Fruit fly (Drosophila melanogaster) whole organism, embryonic: ENCODE results near the gene Scox.
A peak's percentile ranks its signal among the peaks of the same experiment; 100 is the strongest.

Experiments
- Adf1 ChIP-seq: fragments of 200-800 bp; sonication (Bioruptor generic); IDR thresholded peaks from 2 replicates; pipeline ENCODE4 v1.3.6; 2022; ENCODE audit warnings: missing biosample characterization, missing genetic modification characterization
- B-H1 ChIP-seq: fragments of 200-800 bp; sonication (Bioruptor generic); IDR thresholded peaks from 3 replicates; pipeline ENCODE4 v1.3.6; 2022; ENCODE audit warnings: missing biosample characterization, missing genetic modification characterization
- B-H2 ChIP-seq: fragments of 200-800 bp; sonication (Bioruptor generic); optimal IDR thresholded peaks from 2 replicates; lab custom pipeline; 2018; ENCODE audit warnings: missing biosample characterization, mild to moderate bottlenecking, missing genetic modification characterization
- BEAF-32 ChIP-seq: fragments of 200-800 bp; sonication (Bioruptor generic); optimal IDR thresholded peaks from 3 replicates; lab custom pipeline; 2017; ENCODE audit warnings: missing biosample characterization, missing genetic modification characterization, mild to moderate bottlenecking, moderate library complexity, missing genetic modification reagents
- CG10321 ChIP-seq: fragments of 200-800 bp; sonication (Bioruptor generic); IDR thresholded peaks from 2 replicates; pipeline ENCODE4 v1.3.6; 2022; ENCODE audit warnings: missing biosample characterization, missing genetic modification characterization
- CG11456 ChIP-seq: fragments of 200-800 bp; sonication (Bioruptor generic); IDR thresholded peaks from 3 replicates; pipeline ENCODE4 v1.3.6; 2022; ENCODE audit warnings: missing biosample characterization, missing genetic modification characterization
- CG12236 ChIP-seq: fragments of 200-800 bp; sonication (Bioruptor generic); optimal IDR thresholded peaks from 2 replicates; lab custom pipeline; 2016; ENCODE audit warnings: missing biosample characterization, missing genetic modification characterization
- CG12744 ChIP-seq: fragments of 200-800 bp; sonication (Bioruptor generic); optimal IDR thresholded peaks from 2 replicates; lab custom pipeline; 2016; ENCODE audit warnings: missing biosample characterization, missing genetic modification characterization
- CG13894 ChIP-seq: fragments of 200-800 bp; sonication (Bioruptor generic); optimal IDR thresholded peaks from 3 replicates; lab custom pipeline; 2018; ENCODE audit warnings: missing biosample characterization, mild to moderate bottlenecking, missing genetic modification characterization, moderate library complexity
- CG15073 ChIP-seq: fragments of 200-800 bp; sonication (Bioruptor generic); optimal IDR thresholded peaks from 2 replicates; lab custom pipeline; 2016; ENCODE audit warnings: missing biosample characterization, missing genetic modification characterization
- CG15601 ChIP-seq: fragments of 200-800 bp; sonication (Bioruptor generic); optimal IDR thresholded peaks from 3 replicates; lab custom pipeline; 2019; ENCODE audit warnings: missing biosample characterization, mild to moderate bottlenecking, missing genetic modification characterization, moderate library complexity
- CG16779 ChIP-seq: fragments of 200-800 bp; sonication (Bioruptor generic); IDR thresholded peaks from 2 replicates; pipeline ENCODE4 v1.3.6; 2022; ENCODE audit warnings: missing biosample characterization, missing genetic modification characterization
- CG17385 ChIP-seq: fragments of 200-800 bp; sonication (Bioruptor generic); optimal IDR thresholded peaks from 3 replicates; lab custom pipeline; 2018; ENCODE audit warnings: missing biosample characterization, mild to moderate bottlenecking, missing genetic modification characterization
- CG30020 ChIP-seq: fragments of 200-800 bp; optimal IDR thresholded peaks from 2 replicates; lab custom pipeline; 2019; ENCODE audit warnings: missing biosample characterization, mild to moderate bottlenecking, missing genetic modification characterization, moderate library complexity
- CG3065 ChIP-seq: fragments of 200-800 bp; sonication (Bioruptor generic); optimal IDR thresholded peaks from 2 replicates; lab custom pipeline; 2016; ENCODE audit warnings: missing biosample characterization, missing genetic modification characterization
- CG34376 ChIP-seq: fragments of 200-800 bp; sonication (Bioruptor generic); optimal IDR thresholded peaks from 2 replicates; lab custom pipeline; 2018; ENCODE audit warnings: missing biosample characterization, mild to moderate bottlenecking, missing genetic modification characterization
- CG6765 ChIP-seq: fragments of 200-800 bp; sonication (Bioruptor generic); optimal IDR thresholded peaks from 3 replicates; lab custom pipeline; 2017; ENCODE audit warnings: missing biosample characterization, mild to moderate bottlenecking, missing genetic modification characterization
- CG7372 ChIP-seq: fragments of 200-800 bp; sonication (Bioruptor generic); IDR thresholded peaks from 2 replicates; pipeline ENCODE4 v1.3.6; 2022; ENCODE audit warnings: missing biosample characterization, missing genetic modification characterization
- CG9215 ChIP-seq: fragments of 200-800 bp; sonication (Bioruptor generic); IDR thresholded peaks from 2 replicates; pipeline ENCODE4 v1.3.6; 2022; ENCODE audit warnings: missing biosample characterization, missing genetic modification characterization
- CG9609 ChIP-seq: fragments of 200-800 bp; sonication (Bioruptor generic); optimal IDR thresholded peaks from 3 replicates; lab custom pipeline; 2016; ENCODE audit warnings: missing biosample characterization, missing genetic modification characterization
- Dbx ChIP-seq: fragments of 200-800 bp; sonication (Bioruptor generic); IDR thresholded peaks from 3 replicates; pipeline ENCODE4 v1.3.6; 2022; ENCODE audit warnings: missing biosample characterization, missing genetic modification characterization
- Drgx ChIP-seq: fragments of 200-800 bp; sonication (Bioruptor generic); IDR thresholded peaks from 2 replicates; pipeline ENCODE4 v1.3.6; 2022; ENCODE audit warnings: missing biosample characterization, missing genetic modification characterization
- E2f1 ChIP-seq: fragments of 200-800 bp; sonication (Bioruptor generic); IDR thresholded peaks from 2 replicates; pipeline ENCODE4 v1.3.6; 2022; ENCODE audit warnings: missing biosample characterization, missing genetic modification characterization
- Fer1 ChIP-seq: fragments of 200-800 bp; sonication (Bioruptor generic); optimal IDR thresholded peaks from 2 replicates; lab custom pipeline; 2017; ENCODE audit warnings: missing biosample characterization, mild to moderate bottlenecking, missing genetic modification characterization
- HLH54F ChIP-seq: fragments of 200-800 bp; sonication (Bioruptor generic); optimal IDR thresholded peaks from 3 replicates; lab custom pipeline; 2016; ENCODE audit warnings: missing biosample characterization, missing genetic modification characterization
- Lim3 ChIP-seq: fragments of 200-800 bp; sonication (Bioruptor generic); IDR thresholded peaks from 2 replicates; pipeline ENCODE4 v1.3.6; 2022; ENCODE audit warnings: missing biosample characterization, missing genetic modification characterization
- Mes4 ChIP-seq: fragments of 200-800 bp; sonication (Bioruptor generic); optimal IDR thresholded peaks from 2 replicates; lab custom pipeline; 2016; ENCODE audit warnings: missing biosample characterization, missing genetic modification characterization
- NC2β ChIP-seq: fragments of 200-800 bp; sonication (Bioruptor generic); optimal IDR thresholded peaks from 2 replicates; lab custom pipeline; 2016; ENCODE audit warnings: missing biosample characterization, missing genetic modification characterization
- Rfx ChIP-seq: fragments of 200-800 bp; sonication (Bioruptor generic); IDR thresholded peaks from 2 replicates; pipeline ENCODE4 v1.3.6; 2022; ENCODE audit warnings: missing biosample characterization, missing genetic modification characterization
- Sry-β ChIP-seq: fragments of 200-800 bp; sonication (Bioruptor generic); optimal IDR thresholded peaks from 2 replicates; lab custom pipeline; 2018; ENCODE audit warnings: missing biosample characterization, mild to moderate bottlenecking, missing genetic modification characterization, moderate library complexity
- TFAM ChIP-seq: fragments of 200-800 bp; sonication (Bioruptor generic); optimal IDR thresholded peaks from 2 replicates; lab custom pipeline; 2017; ENCODE audit warnings: missing biosample characterization, missing genetic modification characterization, inconsistent platforms
- caup ChIP-seq: fragments of 200-800 bp; sonication (Bioruptor generic); optimal IDR thresholded peaks from 3 replicates; lab custom pipeline; 2017; ENCODE audit warnings: missing biosample characterization, mild to moderate bottlenecking, missing genetic modification characterization, moderate library complexity; ENCODE audit not compliant: severe bottlenecking
- croc ChIP-seq: fragments of 200-800 bp; sonication (Bioruptor generic); conservative IDR thresholded peaks from 3 replicates; pipeline ENCODE4 v1.3.6; 2022; ENCODE audit warnings: missing biosample characterization, missing genetic modification characterization
- dati ChIP-seq: fragments of 200-800 bp; sonication (Bioruptor generic); IDR thresholded peaks from 2 replicates; pipeline ENCODE4 v1.3.6; 2022; ENCODE audit warnings: missing biosample characterization, missing genetic modification characterization
- esg ChIP-seq: fragments of 200-800 bp; sonication (Bioruptor generic); conservative IDR thresholded peaks from 2 replicates; pipeline ENCODE4 v1.3.6; 2022; ENCODE audit warnings: missing biosample characterization, missing genetic modification characterization
- eve ChIP-seq, 2 experiments: fragments of >200 bp; optimal IDR thresholded peaks; 2 replicates each; lab custom pipeline; 2017; ENCODE audit warnings: missing biosample characterization in 2 of 2, missing genetic modification characterization in 2 of 2
- gcm ChIP-seq: fragments of 200-800 bp; sonication (Bioruptor generic); optimal IDR thresholded peaks from 2 replicates; lab custom pipeline; 2019; ENCODE audit warnings: missing biosample characterization, mild to moderate bottlenecking, missing genetic modification characterization, moderate library complexity
- jing ChIP-seq: fragments of 200-800 bp; sonication (Bioruptor generic); optimal IDR thresholded peaks from 2 replicates; lab custom pipeline; 2018; ENCODE audit warnings: missing biosample characterization, mild to moderate bottlenecking, missing genetic modification characterization
- lab ChIP-seq: fragments of 200-800 bp; sonication (Bioruptor generic); optimal IDR thresholded peaks from 3 replicates; lab custom pipeline; 2017; ENCODE audit warnings: missing biosample characterization, missing genetic modification characterization, mild to moderate bottlenecking, moderate library complexity, missing genetic modification reagents
- lov ChIP-seq, 2 experiments: fragments of 200-800 bp in 1 of 2; fragments of >200 bp in 1 of 2; sonication (Bioruptor generic) in 1 of 2; IDR thresholded peaks in 1 of 2; optimal IDR thresholded peaks in 1 of 2; 2 replicates in 1 of 2; 3 replicates in 1 of 2; pipeline versions ENCODE4 v1.3.6 to Lab custom; 2017 to 2022; ENCODE audit warnings: missing biosample characterization in 1 of 2, missing genetic modification characterization in 1 of 2
- mirr ChIP-seq: fragments of 200-800 bp; sonication (Bioruptor generic); optimal IDR thresholded peaks from 3 replicates; lab custom pipeline; 2018; ENCODE audit warnings: missing biosample characterization, mild to moderate bottlenecking, missing genetic modification characterization
- nerfin-1 ChIP-seq: fragments of 200-800 bp; sonication (Bioruptor generic); optimal IDR thresholded peaks from 3 replicates; lab custom pipeline; 2019; ENCODE audit warnings: missing biosample characterization, mild to moderate bottlenecking, missing genetic modification characterization, moderate library complexity
- onecut ChIP-seq: fragments of 200-800 bp; sonication (Bioruptor generic); IDR thresholded peaks from 2 replicates; pipeline ENCODE4 v1.3.6; 2022; ENCODE audit warnings: missing biosample characterization, missing genetic modification characterization
- pfk ChIP-seq: fragments of 200-800 bp; sonication (Bioruptor generic); optimal IDR thresholded peaks from 2 replicates; lab custom pipeline; 2018; ENCODE audit warnings: missing biosample characterization, mild to moderate bottlenecking, missing genetic modification characterization, moderate library complexity
- ranshi ChIP-seq: fragments of 200-800 bp; sonication (Bioruptor generic); IDR thresholded peaks from 2 replicates; pipeline ENCODE4 v1.3.6; 2022; ENCODE audit warnings: missing biosample characterization, missing genetic modification characterization
- sim ChIP-seq: fragments of 200-800 bp; sonication (Bioruptor generic); IDR thresholded peaks from 2 replicates; pipeline ENCODE4 v1.3.6; 2022; ENCODE audit warnings: missing biosample characterization, missing genetic modification characterization
- sima ChIP-seq: fragments of 200-800 bp; sonication (Bioruptor generic); optimal IDR thresholded peaks from 2 replicates; lab custom pipeline; 2016; ENCODE audit warnings: missing biosample characterization, missing genetic modification characterization
- ssp ChIP-seq: fragments of 200-800 bp; sonication (Bioruptor generic); IDR thresholded peaks from 2 replicates; pipeline ENCODE4 v1.3.6; 2022; ENCODE audit warnings: missing biosample characterization, missing genetic modification characterization
- stc ChIP-seq: fragments of 200-800 bp; sonication (Bioruptor generic); IDR thresholded peaks from 2 replicates; pipeline ENCODE4 v1.3.6; 2022; ENCODE audit warnings: missing biosample characterization, missing genetic modification characterization
- tup ChIP-seq: fragments of 200-800 bp; sonication (Bioruptor generic); optimal IDR thresholded peaks from 2 replicates; lab custom pipeline; 2016; ENCODE audit warnings: missing biosample characterization, mild to moderate bottlenecking, missing genetic modification characterization, moderate library complexity
- wdn ChIP-seq: fragments of 200-800 bp; sonication (Bioruptor generic); IDR thresholded peaks from 2 replicates; pipeline ENCODE4 v1.3.6; 2022; ENCODE audit warnings: missing biosample characterization, missing genetic modification characterization
- wek ChIP-seq: fragments of 200-800 bp; sonication (Bioruptor generic); optimal IDR thresholded peaks from 3 replicates; lab custom pipeline; 2018; ENCODE audit warnings: missing biosample characterization, mild to moderate bottlenecking, missing genetic modification characterization, moderate library complexity

The Scox gene

dm6 chr2L:4928340-4928739, 40.4 kb downstream of the Scox start (continued):
- TF ChIP-seq CG6765 (GFP tag; lab: Kevin White, UChicago) (peak; percentile 58), CG12744 (GFP tag; lab: Kevin White, UChicago) (no peak), pfk (GFP tag; lab: Kevin White, UChicago) (no peak), wdn (GFP tag; lab: Robert Waterston, UW) (no peak), mirr (GFP tag; lab: Kevin White, UChicago) (no peak), sima (GFP tag; lab: Kevin White, UChicago) (no peak), esg (GFP tag; lab: Robert Waterston, UW) (no peak), ssp (GFP tag; lab: Robert Waterston, UW) (no peak), onecut (GFP tag; lab: Robert Waterston, UW) (no peak), lab (GFP tag; lab: Kevin White, UChicago) (peak; percentile 68), Rfx (peak; percentile 42; the same call in 1 of the 2 replicates), caup (peak; percentile 31), Lim3 (GFP tag; lab: Robert Waterston, UW) (no peak), CG10321 (GFP tag; lab: Robert Waterston, UW) (no peak), eve (GFP tag; optimal IDR thresholded peaks at IDR 0.05; lab: Kevin White, UChicago) (no peak), Sry-β (GFP tag; lab: Kevin White, UChicago) (no peak), ranshi (GFP tag; lab: Robert Waterston, UW) (no peak), Dbx (peak; percentile 57; the same call in 1 of the 3 replicates), CG7372 (GFP tag; lab: Robert Waterston, UW) (no peak), croc (no peak), NC2β (no peak), BEAF-32 (GFP tag; lab: Kevin White, UChicago) (no peak), CG16779 (GFP tag; lab: Robert Waterston, UW) (no peak), E2f1 (GFP tag; lab: Robert Waterston, UW) (no peak), wek (GFP tag; lab: Kevin White, UChicago) (no peak), CG17385 (peak; percentile 17), CG9609 (GFP tag; lab: Kevin White, UChicago) (no peak), CG12236 (GFP tag; lab: Kevin White, UChicago) (no peak), dati (no peak), jing (no peak), B-H1 (GFP tag; lab: Robert Waterston, UW) (no peak), CG9215 (GFP tag; lab: Robert Waterston, UW) (no peak), tup (GFP tag; lab: Kevin White, UChicago) (no peak), HLH54F (GFP tag; lab: Kevin White, UChicago) (no peak), CG34376 (GFP tag; lab: Kevin White, UChicago) (peak; percentile 16), CG3065 (GFP tag; lab: Kevin White, UChicago) (no peak), TFAM (GFP tag; lab: Kevin White, UChicago) (no peak), nerfin-1 (tag; lab: Kevin White, UChicago) (no peak), CG15601 (peak; percentile 98), CG30020 (tag; lab: Kevin White, UChicago) (no peak), lov (optimal IDR thresholded peaks at IDR 0.05; lab: Kevin White, UChicago) (no peak), lov (GFP tag; IDR thresholded peaks at IDR 0.05; lab: Robert Waterston, UW) (no peak), Fer1 (peak; percentile 79), Adf1 (GFP tag; lab: Robert Waterston, UW) (no peak), Mes4 (GFP tag; lab: Kevin White, UChicago) (no peak), CG13894 (tag; lab: Kevin White, UChicago) (peak; percentile 100), gcm (GFP tag; lab: Kevin White, UChicago) (no peak), B-H2 (peak; percentile 67), CG11456 (GFP tag; lab: Robert Waterston, UW) (no peak), sim (0 out of 2 replicates have a peak, but pooled peaks have one; percentile 25), CG15073 (GFP tag; lab: Kevin White, UChicago) (no peak), stc (GFP tag; lab: Robert Waterston, UW) (0 out of 2 replicates have a peak, but pooled peaks have one; percentile 22), Drgx (0 out of 2 replicates have a peak, but pooled peaks have one; percentile 22)
